Fruit fly (Drosophila melanogaster): ENCODE results near the gene GstD5.

- TF ChIP-seq CG34367 (tag; optimal IDR thresholded peaks at IDR 0.05): no peak
- no peak for TF ChIP-seq rn (GFP tag; IDR thresholded peaks at IDR 0.05)
- TF ChIP-seq CG10348 (GFP tag; IDR thresholded peaks at IDR 0.05): no peak
- no peak for TF ChIP-seq CG9948 (tag; optimal IDR thresholded peaks at IDR 0.05)
These were observed 11.0 kb upstream of the GstD5 start, which contains the start of gene Tim17a1 for dm6 chr3R:12364580-12364979.
